ENCODE assay signal across 4 fruit fly cellular contexts in genomic region chr3L:16160420-16161069, dm6.
TF ChIP-seq lines count a peak whose summit lies in the region.

No protein-coding gene starts in this region.

TF ChIP-seq in whole organism, adult, 20 proteins besides CTCF, POLR2A, EP300 and RAD21 (continued from another document):
- peak; percentile 34 for TF ChIP-seq toe (GFP tag; optimal IDR thresholded peaks at IDR 0.05; lab: Kevin White, UChicago)

TF ChIP-seq in whole organism, embryonic, 481 proteins besides CTCF, POLR2A, EP300 and RAD21 (continued from another document and continues in another):
- TF ChIP-seq CG11247 (GFP tag; IDR thresholded peaks at IDR 0.05; lab: Robert Waterston, UW) (no peak; the same call in 1 of the 2 replicates), CG9437 (GFP tag; optimal IDR thresholded peaks at IDR 0.05; lab: Kevin White, UChicago) (peak; percentile 56), B-H1 (GFP tag; IDR thresholded peaks at IDR 0.05; lab: Robert Waterston, UW) (no peak), fd64A (GFP tag; optimal IDR thresholded peaks at IDR 0.05; lab: Kevin White, UChicago) (no peak), CG13775 (GFP tag; optimal IDR thresholded peaks at IDR 0.05; lab: Kevin White, UChicago) (peak; percentile 65), CG15011 (GFP tag; optimal IDR thresholded peaks at IDR 0.05; lab: Kevin White, UChicago) (peak; percentile 42), CG11696 (GFP tag; IDR thresholded peaks at IDR 0.05; lab: Robert Waterston, UW) (no peak), Adf1 (GFP tag; IDR thresholded peaks at IDR 0.05; lab: Robert Waterston, UW) (no peak), CG4854 (GFP tag; optimal IDR thresholded peaks at IDR 0.05; lab: Kevin White, UChicago) (peak; percentile 31), CG8765 (GFP tag; IDR thresholded peaks at IDR 0.05; lab: Robert Waterston, UW) (no peak), zen (tag; optimal IDR thresholded peaks at IDR 0.05; lab: Kevin White, UChicago) (no peak), PHDP (tag; optimal IDR thresholded peaks at IDR 0.05; lab: Kevin White, UChicago) (peak; percentile 58), abd-A (tag; optimal IDR thresholded peaks at IDR 0.05; lab: Kevin White, UChicago) (no peak), Dek (tag; optimal IDR thresholded peaks at IDR 0.05; lab: Kevin White, UChicago) (peak; percentile 46), fu2 (GFP tag; optimal IDR thresholded peaks at IDR 0.05; lab: Kevin White, UChicago) (peak; percentile 60), jing (GFP tag; optimal IDR thresholded peaks at IDR 0.05; lab: Kevin White, UChicago) (peak; percentile 22), gcm2 (GFP tag; optimal IDR thresholded peaks at IDR 0.05; lab: Kevin White, UChicago) (no peak), Doc3 (GFP tag; IDR thresholded peaks at IDR 0.05; lab: Robert Waterston, UW; ENCODE audit: partially characterized antibody) (no peak), CG4730 (GFP tag; IDR thresholded peaks at IDR 0.05; lab: Robert Waterston, UW) (peak; percentile 32; the same call in 1 of the 2 replicates), ash1 (GFP tag; optimal IDR thresholded peaks at IDR 0.05; lab: Kevin White, UChicago) (no peak), amos (GFP tag; IDR thresholded peaks at IDR 0.05; lab: Robert Waterston, UW; ENCODE audit: partially characterized antibody) (no peak), vvl (GFP tag; IDR thresholded peaks at IDR 0.05; lab: Robert Waterston, UW) (peak; percentile 51; the same call in 1 of the 2 replicates), Atf-2 (GFP tag; optimal IDR thresholded peaks at IDR 0.05; lab: Kevin White, UChicago) (peak; percentile 35), CHES-1-like (GFP tag; optimal IDR thresholded peaks at IDR 0.05; lab: Kevin White, UChicago) (peak; percentile 62), CG7271 (tag; optimal IDR thresholded peaks at IDR 0.05; lab: Kevin White, UChicago) (no peak), nmo (GFP tag; optimal IDR thresholded peaks at IDR 0.05; lab: Kevin White, UChicago) (peak; percentile 69), ac (GFP tag; optimal IDR thresholded peaks at IDR 0.05; lab: Kevin White, UChicago) (no peak), CG13287 (GFP tag; IDR thresholded peaks at IDR 0.05; lab: Robert Waterston, UW; ENCODE audit: partially characterized antibody) (no peak), Side (GFP tag; optimal IDR thresholded peaks at IDR 0.05; lab: Kevin White, UChicago) (peak; percentile 55), Gug (GFP tag; IDR thresholded peaks at IDR 0.05; lab: Robert Waterston, UW) (peak; percentile 32; the same call in 1 of the 4 replicates), Dll (GFP tag; IDR thresholded peaks at IDR 0.05; lab: Robert Waterston, UW; ENCODE audit: partially characterized antibody) (no peak), BtbVII (GFP tag; optimal IDR thresholded peaks at IDR 0.05; lab: Kevin White, UChicago) (peak; percentile 73), CG14860 (GFP tag; IDR thresholded peaks at IDR 0.05; lab: Robert Waterston, UW; ENCODE audit: partially characterized antibody) (no peak), Pdp1 (GFP tag; optimal IDR thresholded peaks at IDR 0.05; lab: Kevin White, UChicago) (peak in 1 of 2 experiments; percentile 52), CG34376 (GFP tag; optimal IDR thresholded peaks at IDR 0.05; lab: Kevin White, UChicago) (peak; percentile 47), yki (optimal IDR thresholded peaks at IDR 0.05; lab: Kevin White, UChicago) (no peak), CG7372 (GFP tag; IDR thresholded peaks at IDR 0.05; lab: Robert Waterston, UW) (peak; percentile 35; the same call in 1 of the 2 replicates), HHEX (GFP tag; optimal IDR thresholded peaks at IDR 0.05; lab: Kevin White, UChicago) (peak; percentile 68), Rx (GFP tag; IDR thresholded peaks at IDR 0.05; lab: Robert Waterston, UW) (no peak), bsh (GFP tag; optimal IDR thresholded peaks at IDR 0.05; lab: Kevin White, UChicago) (peak in 1 of 2 experiments; percentile 64), ewg (GFP tag; optimal IDR thresholded peaks at IDR 0.05; lab: Kevin White, UChicago) (peak; percentile 28), ssp (GFP tag; IDR thresholded peaks at IDR 0.05; lab: Robert Waterston, UW) (peak; percentile 39; the same call in 1 of the 2 replicates)

TF ChIP-seq in whole organism, prepupa, 60 proteins besides CTCF, POLR2A, EP300 and RAD21 (continued from another document):
- no peak for TF ChIP-seq CG6854 (GFP tag; optimal IDR thresholded peaks at IDR 0.05; lab: Kevin White, UChicago)
- TF ChIP-seq fd85E (GFP tag; optimal IDR thresholded peaks at IDR 0.05; lab: Kevin White, UChicago) = no peak
- peak; percentile 62 for TF ChIP-seq CG15336 (GFP tag; IDR thresholded peaks at IDR 0.05; lab: Robert Waterston, UW)
- peak; percentile 28 for TF ChIP-seq CG31627 (GFP tag; optimal IDR thresholded peaks at IDR 0.05; lab: Kevin White, UChicago)
- no peak for TF ChIP-seq Eip93F (GFP tag; optimal IDR thresholded peaks at IDR 0.05; lab: Kevin White, UChicago)
- peak; percentile 12 for TF ChIP-seq CG34406 (GFP tag; optimal IDR thresholded peaks at IDR 0.05; lab: Kevin White, UChicago)
- TF ChIP-seq CG11294 (GFP tag; IDR thresholded peaks at IDR 0.05; lab: Robert Waterston, UW) = no peak
- peak; percentile 7 for TF ChIP-seq spab (GFP tag; optimal IDR thresholded peaks at IDR 0.05; lab: Kevin White, UChicago)
- TF ChIP-seq Eip75B (GFP tag; optimal IDR thresholded peaks at IDR 0.05; lab: Kevin White, UChicago) = peak; percentile 12
- TF ChIP-seq CG6163 (GFP tag; IDR thresholded peaks at IDR 0.05; lab: Robert Waterston, UW) = no peak
- no peak for TF ChIP-seq Sox15 (GFP tag; optimal IDR thresholded peaks at IDR 0.05; lab: Kevin White, UChicago)
- no peak for TF ChIP-seq CG11902 (GFP tag; optimal IDR thresholded peaks at IDR 0.05; lab: Kevin White, UChicago)
- TF ChIP-seq lz (GFP tag; optimal IDR thresholded peaks at IDR 0.05; lab: Kevin White, UChicago) = peak; percentile 3
- no peak for TF ChIP-seq dac (GFP tag; optimal IDR thresholded peaks at IDR 0.05; lab: Kevin White, UChicago)
- TF ChIP-seq svp (GFP tag; lab: Kevin White, UChicago) = no peak
- TF ChIP-seq acj6 (GFP tag; optimal IDR thresholded peaks at IDR 0.05; lab: Kevin White, UChicago) = peak; percentile 39
- peak; percentile 26 for TF ChIP-seq CG8632 (GFP tag; optimal IDR thresholded peaks at IDR 0.05; lab: Kevin White, UChicago)
- 0 out of 2 replicates have a peak, but pooled peaks have one; percentile 17 for TF ChIP-seq Gug (GFP tag; IDR thresholded peaks at IDR 0.05; lab: Robert Waterston, UW)
- peak; percentile 32 for TF ChIP-seq Smox (GFP tag; optimal IDR thresholded peaks at IDR 0.05; lab: Kevin White, UChicago)
- no peak for TF ChIP-seq fd59A (GFP tag; optimal IDR thresholded peaks at IDR 0.05; lab: Kevin White, UChicago)
- peak; percentile 53 for TF ChIP-seq pdm3 (GFP tag; optimal IDR thresholded peaks at IDR 0.05; lab: Kevin White, UChicago)
- TF ChIP-seq cyc (GFP tag; optimal IDR thresholded peaks at IDR 0.05; lab: Kevin White, UChicago) = no peak
- peak; percentile 22 for TF ChIP-seq CG3032 (tag; optimal IDR thresholded peaks at IDR 0.05; lab: Kevin White, UChicago)
- no peak for TF ChIP-seq CG7368 (GFP tag; optimal IDR thresholded peaks at IDR 0.05; lab: Kevin White, UChicago)
- peak; percentile 31 for TF ChIP-seq Met (GFP tag; optimal IDR thresholded peaks at IDR 0.05; lab: Kevin White, UChicago)
- TF ChIP-seq fkh (GFP tag; optimal IDR thresholded peaks at IDR 0.05; lab: Kevin White, UChicago) = no peak
- TF ChIP-seq Sox14 (GFP tag; optimal IDR thresholded peaks at IDR 0.05; lab: Kevin White, UChicago) = peak; percentile 32
- no peak for TF ChIP-seq salr (GFP tag; optimal IDR thresholded peaks at IDR 0.05; lab: Kevin White, UChicago)
- TF ChIP-seq esn (GFP tag; optimal IDR thresholded peaks at IDR 0.05; lab: Kevin White, UChicago) = peak; percentile 22
- no peak for TF ChIP-seq vri (GFP tag; optimal IDR thresholded peaks at IDR 0.05; lab: Kevin White, UChicago)
- TF ChIP-seq CG10669 (GFP tag; optimal IDR thresholded peaks at IDR 0.05; lab: Kevin White, UChicago) = peak; percentile 22
- TF ChIP-seq CG9139 (GFP tag; optimal IDR thresholded peaks at IDR 0.05; lab: Kevin White, UChicago) = no peak
- peak; percentile 44 for TF ChIP-seq OdsH (GFP tag; optimal IDR thresholded peaks at IDR 0.05; lab: Kevin White, UChicago)
- TF ChIP-seq Hr38 (GFP tag; optimal IDR thresholded peaks at IDR 0.05; lab: Kevin White, UChicago) = no peak

TF ChIP-seq in whole organism, wandering third instar larva, 38 proteins besides CTCF, POLR2A, EP300 and RAD21 (continued from another document):
- TF ChIP-seq dl (GFP tag; optimal IDR thresholded peaks at IDR 0.05; lab: Kevin White, UChicago; ENCODE audit: insufficient read depth in 1 of 2, partially characterized antibody in 2 of 2) (no peak), tai (GFP tag; optimal IDR thresholded peaks at IDR 0.05; lab: Kevin White, UChicago) (no peak), Dfd (GFP tag; optimal IDR thresholded peaks at IDR 0.05; lab: Kevin White, UChicago) (no peak), lola (GFP tag; optimal IDR thresholded peaks at IDR 0.05; lab: Kevin White, UChicago) (no peak), woc (GFP tag; optimal IDR thresholded peaks at IDR 0.05; lab: Kevin White, UChicago) (no peak), sv (GFP tag; optimal IDR thresholded peaks at IDR 0.05; lab: Kevin White, UChicago) (peak; percentile 10), Rel (GFP tag; optimal IDR thresholded peaks at IDR 0.05; lab: Kevin White, UChicago) (no peak), Rel (tag; optimal IDR thresholded peaks at IDR 0.05; lab: Kevin White, UChicago) (no peak), br (GFP tag; optimal IDR thresholded peaks at IDR 0.05; lab: Kevin White, UChicago) (peak; percentile 11), usp (GFP tag; optimal IDR thresholded peaks at IDR 0.05; lab: Kevin White, UChicago) (no peak), Sp1 (GFP tag; optimal IDR thresholded peaks at IDR 0.05; lab: Kevin White, UChicago) (no peak), brk (GFP tag; optimal IDR thresholded peaks at IDR 0.05; lab: Kevin White, UChicago) (no peak), Myc (optimal IDR thresholded peaks at IDR 0.05; lab: Kevin White, UChicago) (no peak), fru (GFP tag; optimal IDR thresholded peaks at IDR 0.05; lab: Kevin White, UChicago) (peak; percentile 54), h (GFP tag; optimal IDR thresholded peaks at IDR 0.05; lab: Kevin White, UChicago) (peak; percentile 68)
